Fruit fly (Drosophila melanogaster) whole organism, prepupa: ENCODE data around the gene CG6839.

Source experiments
- Blimp-1 ChIP-seq: fragments of 200-800 bp; sonication (Bioruptor generic); optimal IDR thresholded peaks from 3 replicates; lab custom pipeline; 2017; ENCODE audit warnings: missing biosample characterization, missing genetic modification characterization, mild to moderate bottlenecking, moderate library complexity, missing genetic modification reagents
- CG10631 ChIP-seq: fragments of 200-800 bp; sonication (Bioruptor generic); optimal IDR thresholded peaks from 2 replicates; lab custom pipeline; 2016; ENCODE audit warnings: missing biosample characterization, missing genetic modification characterization
- CG10669 ChIP-seq: fragments of 200-800 bp; sonication (Bioruptor generic); optimal IDR thresholded peaks from 3 replicates; lab custom pipeline; 2018; ENCODE audit warnings: missing biosample characterization, mild to moderate bottlenecking, missing genetic modification characterization, moderate library complexity
- CG11294 ChIP-seq: fragments of 200-800 bp; sonication (Bioruptor generic); IDR thresholded peaks from 2 replicates; pipeline ENCODE4 v1.3.6; 2022; ENCODE audit warnings: missing biosample characterization, missing genetic modification characterization
- CG11762 ChIP-seq: fragments of 200-800 bp; sonication (Bioruptor generic); optimal IDR thresholded peaks from 3 replicates; lab custom pipeline; 2016; ENCODE audit warnings: missing biosample characterization, missing genetic modification characterization; ENCODE audit not compliant: insufficient read depth
- CG11902 ChIP-seq: fragments of 200-800 bp; sonication (Bioruptor generic); optimal IDR thresholded peaks from 3 replicates; lab custom pipeline; 2016; ENCODE audit warnings: missing biosample characterization, missing genetic modification characterization
- CG15336 ChIP-seq: fragments of 200-800 bp; sonication (Bioruptor generic); IDR thresholded peaks from 2 replicates; pipeline ENCODE4 v1.3.6; 2022; ENCODE audit warnings: missing biosample characterization, missing genetic modification characterization
- CG1621 ChIP-seq: fragments of 200-800 bp; sonication (Bioruptor generic); optimal IDR thresholded peaks from 3 replicates; lab custom pipeline; 2018; ENCODE audit warnings: missing biosample characterization, mild to moderate bottlenecking, missing genetic modification characterization
- CG16779 ChIP-seq: fragments of 200-800 bp; sonication (Bioruptor generic); optimal IDR thresholded peaks from 3 replicates; lab custom pipeline; 2017; ENCODE audit warnings: missing biosample characterization, mild to moderate bottlenecking, missing genetic modification characterization
- CG3032 ChIP-seq: fragments of 200-800 bp; optimal IDR thresholded peaks from 2 replicates; lab custom pipeline; 2019; ENCODE audit warnings: missing biosample characterization, mild to moderate bottlenecking, missing genetic modification characterization, moderate library complexity
- CG31627 ChIP-seq: fragments of 200-800 bp; sonication (Bioruptor generic); optimal IDR thresholded peaks from 3 replicates; lab custom pipeline; 2016; ENCODE audit warnings: missing biosample characterization, missing genetic modification characterization
- CG32006 ChIP-seq: fragments of 200-800 bp; sonication (Bioruptor generic); optimal IDR thresholded peaks from 3 replicates; lab custom pipeline; 2017; ENCODE audit warnings: missing biosample characterization, mild to moderate bottlenecking, missing genetic modification characterization
- CG34406 ChIP-seq: fragments of 200-800 bp; sonication (Bioruptor generic); optimal IDR thresholded peaks from 3 replicates; lab custom pipeline; 2016; ENCODE audit warnings: missing biosample characterization, missing genetic modification characterization
- CG3919 ChIP-seq: fragments of 200-800 bp; sonication (Bioruptor generic); optimal IDR thresholded peaks from 3 replicates; lab custom pipeline; 2016; ENCODE audit warnings: missing biosample characterization, missing genetic modification characterization
- CG4318 ChIP-seq: fragments of 200-800 bp; sonication (Bioruptor generic); optimal IDR thresholded peaks from 3 replicates; lab custom pipeline; 2017; ENCODE audit warnings: missing biosample characterization, mild to moderate bottlenecking, missing genetic modification characterization
- CG6163 ChIP-seq: fragments of 200-800 bp; sonication (Bioruptor generic); IDR thresholded peaks from 3 replicates; pipeline ENCODE4 v1.3.6; 2022; ENCODE audit warnings: missing biosample characterization, missing genetic modification characterization
- CG6276 ChIP-seq: fragments of 200-800 bp; sonication (Bioruptor generic); optimal IDR thresholded peaks from 2 replicates; lab custom pipeline; 2017; ENCODE audit warnings: missing biosample characterization, mild to moderate bottlenecking, missing genetic modification characterization
- CG6792 ChIP-seq: fragments of 200-800 bp; sonication (Bioruptor generic); optimal IDR thresholded peaks from 3 replicates; lab custom pipeline; 2016; ENCODE audit warnings: missing biosample characterization, missing genetic modification characterization
- CG6808 ChIP-seq: fragments of 200-800 bp; sonication (Bioruptor generic); optimal IDR thresholded peaks from 3 replicates; lab custom pipeline; 2017; ENCODE audit warnings: missing biosample characterization, missing genetic modification characterization, mild to moderate bottlenecking, moderate library complexity, missing genetic modification reagents
- CG6854 ChIP-seq: fragments of 200-800 bp; sonication (Bioruptor generic); optimal IDR thresholded peaks from 2 replicates; lab custom pipeline; 2017; ENCODE audit warnings: missing biosample characterization, mild to moderate bottlenecking, missing genetic modification characterization
- CG8319 ChIP-seq: fragments of 200-800 bp; sonication (Bioruptor generic); optimal IDR thresholded peaks from 3 replicates; lab custom pipeline; 2016; ENCODE audit warnings: missing biosample characterization, missing genetic modification characterization
- CG9139 ChIP-seq: fragments of 200-800 bp; sonication (Bioruptor generic); optimal IDR thresholded peaks from 3 replicates; lab custom pipeline; 2017; ENCODE audit warnings: missing biosample characterization, mild to moderate bottlenecking, missing genetic modification characterization
- Eip75B ChIP-seq: fragments of 200-800 bp; sonication (Bioruptor generic); optimal IDR thresholded peaks from 3 replicates; lab custom pipeline; 2016; ENCODE audit warnings: missing biosample characterization, missing genetic modification characterization
- Eip78C ChIP-seq: fragments of 200-800 bp; sonication (Bioruptor generic); peaks from one replicate; lab custom pipeline; 2016; ENCODE audit warnings: missing biosample characterization, missing genetic modification characterization
- Eip93F ChIP-seq: fragments of 200-800 bp; sonication (Bioruptor generic); optimal IDR thresholded peaks from 2 replicates; lab custom pipeline; 2016; ENCODE audit warnings: missing biosample characterization, mild to moderate bottlenecking, missing genetic modification characterization
- Ets21C ChIP-seq: fragments of 200-800 bp; sonication (Bioruptor generic); optimal IDR thresholded peaks from 3 replicates; lab custom pipeline; 2016; ENCODE audit warnings: missing biosample characterization, missing genetic modification characterization
- Ets96B ChIP-seq: fragments of 200-800 bp; optimal IDR thresholded peaks from 2 replicates; lab custom pipeline; 2019; ENCODE audit warnings: missing biosample characterization, mild to moderate bottlenecking, missing genetic modification characterization, moderate library complexity
- Gug ChIP-seq: fragments of 200-800 bp; sonication (Bioruptor generic); IDR thresholded peaks from 2 replicates; pipeline ENCODE4 v1.3.6; 2022; ENCODE audit warnings: missing biosample characterization, missing genetic modification characterization
- Hr38 ChIP-seq: sonication (Bioruptor generic); optimal IDR thresholded peaks from 2 replicates; lab custom pipeline; 2016; ENCODE audit warnings: missing biosample characterization, missing genetic modification characterization
- Hr39 ChIP-seq: fragments of 200-800 bp; sonication (Bioruptor generic); optimal IDR thresholded peaks from 2 replicates; lab custom pipeline; 2016; ENCODE audit warnings: missing biosample characterization, missing genetic modification characterization
- Hr4 ChIP-seq: fragments of 200-800 bp; sonication (Bioruptor generic); optimal IDR thresholded peaks from 3 replicates; lab custom pipeline; 2016; ENCODE audit warnings: missing biosample characterization, missing genetic modification characterization
- Met ChIP-seq: fragments of 200-800 bp; sonication (Bioruptor generic); optimal IDR thresholded peaks from 3 replicates; lab custom pipeline; 2016; ENCODE audit warnings: missing biosample characterization, missing genetic modification characterization
- OdsH ChIP-seq: fragments of 200-800 bp; sonication (Bioruptor generic); optimal IDR thresholded peaks from 3 replicates; lab custom pipeline; 2016; ENCODE audit warnings: missing biosample characterization, missing genetic modification characterization
- Smox ChIP-seq: fragments of 200-800 bp; sonication (Bioruptor generic); optimal IDR thresholded peaks from 3 replicates; lab custom pipeline; 2016; ENCODE audit warnings: missing biosample characterization, missing genetic modification characterization
- Sox102F ChIP-seq: fragments of 200-800 bp; sonication (Bioruptor generic); optimal IDR thresholded peaks from 2 replicates; lab custom pipeline; 2016; ENCODE audit warnings: missing biosample characterization, mild to moderate bottlenecking, missing genetic modification characterization
- Sox14 ChIP-seq: fragments of 200-800 bp; sonication (Bioruptor generic); optimal IDR thresholded peaks from 3 replicates; lab custom pipeline; 2016; ENCODE audit warnings: missing biosample characterization, missing genetic modification characterization
- Sox15 ChIP-seq: fragments of 200-800 bp; sonication (Bioruptor generic); optimal IDR thresholded peaks from 3 replicates; lab custom pipeline; 2016; ENCODE audit warnings: missing biosample characterization, missing genetic modification characterization
- achi ChIP-seq: fragments of 200-800 bp; sonication (Bioruptor generic); optimal IDR thresholded peaks from 3 replicates; lab custom pipeline; 2016; ENCODE audit warnings: missing biosample characterization, missing genetic modification characterization
- acj6 ChIP-seq: fragments of 200-800 bp; sonication (Bioruptor generic); optimal IDR thresholded peaks from 3 replicates; lab custom pipeline; 2016; ENCODE audit warnings: missing biosample characterization, missing genetic modification characterization
- cyc ChIP-seq: fragments of 200-800 bp; sonication (Bioruptor generic); optimal IDR thresholded peaks from 3 replicates; lab custom pipeline; 2016; ENCODE audit warnings: missing biosample characterization, missing genetic modification characterization
- dac ChIP-seq: fragments of 200-800 bp; sonication (Bioruptor generic); optimal IDR thresholded peaks from 2 replicates; lab custom pipeline; 2017; ENCODE audit warnings: missing biosample characterization, mild to moderate bottlenecking, missing genetic modification characterization
- dsx ChIP-seq: fragments of 200-800 bp; optimal IDR thresholded peaks from 3 replicates; lab custom pipeline; 2019; ENCODE audit warnings: missing biosample characterization, mild to moderate bottlenecking, missing genetic modification characterization, moderate library complexity; ENCODE audit not compliant: poor library complexity, severe bottlenecking
- eg ChIP-seq: fragments of 200-800 bp; sonication (Bioruptor generic); IDR thresholded peaks from 3 replicates; pipeline ENCODE4 v1.3.6; 2022; ENCODE audit warnings: missing biosample characterization, missing genetic modification characterization
- esn ChIP-seq: fragments of 200-800 bp; sonication (Bioruptor generic); optimal IDR thresholded peaks from 2 replicates; lab custom pipeline; 2016; ENCODE audit warnings: missing biosample characterization, mild to moderate bottlenecking, missing genetic modification characterization, moderate library complexity
- fd59A ChIP-seq: fragments of 200-800 bp; sonication (Bioruptor generic); optimal IDR thresholded peaks from 2 replicates; lab custom pipeline; 2017; ENCODE audit warnings: missing biosample characterization, mild to moderate bottlenecking, missing genetic modification characterization, missing genetic modification reagents
- lz ChIP-seq: fragments of 200-800 bp; sonication (Bioruptor generic); optimal IDR thresholded peaks from 3 replicates; lab custom pipeline; 2016; ENCODE audit warnings: missing biosample characterization, missing genetic modification characterization
- net ChIP-seq: fragments of 200-800 bp; sonication (Bioruptor generic); optimal IDR thresholded peaks from 3 replicates; lab custom pipeline; 2016; ENCODE audit warnings: missing biosample characterization, missing genetic modification characterization
- pdm3 ChIP-seq: fragments of 200-800 bp; sonication (Bioruptor generic); optimal IDR thresholded peaks from 3 replicates; lab custom pipeline; 2016; ENCODE audit warnings: missing biosample characterization, missing genetic modification characterization
- spab ChIP-seq: fragments of 200-800 bp; sonication (Bioruptor generic); optimal IDR thresholded peaks from 2 replicates; lab custom pipeline; 2017; ENCODE audit warnings: missing biosample characterization, mild to moderate bottlenecking, missing genetic modification characterization, missing genetic modification reagents
- ss ChIP-seq, 2 experiments: fragments of 200-800 bp; sonication (Bioruptor generic); optimal IDR thresholded peaks; 2 replicates in 1 of 2; 3 replicates in 1 of 2; lab custom pipeline; 2017 to 2018; ENCODE audit warnings: mild to moderate bottlenecking in 2 of 2, missing biosample characterization in 2 of 2, missing genetic modification characterization in 2 of 2, moderate library complexity in 1 of 2
- svp ChIP-seq: fragments of 200-800 bp; sonication (Bioruptor generic); peaks from one replicate; lab custom pipeline; 2016; ENCODE audit warnings: missing biosample characterization, missing genetic modification characterization
- vri ChIP-seq: fragments of 200-800 bp; sonication (Bioruptor generic); optimal IDR thresholded peaks from 3 replicates; lab custom pipeline; 2016; ENCODE audit warnings: missing biosample characterization, mild to moderate bottlenecking, missing genetic modification characterization

The CG6839 gene

dm6 chr3L:18898770-18899278, 18.6 kb upstream of the CG6839 start, which contains the start of gene RpL26:
Gene RpL26, plus strand, starts transcription at chr3L:18898875.
- TF ChIP-seq Ets96B, result peak; percentile 25
- TF ChIP-seq svp (GFP tag; lab: Kevin White, UChicago), result no peak
- peak; percentile 45 for TF ChIP-seq CG8319
- TF ChIP-seq Ets21C, result peak; percentile 77
- TF ChIP-seq eg (GFP tag; lab: Robert Waterston, UW), result peak; percentile 60; the same call in 1 of the 3 replicates
- no peak for TF ChIP-seq Eip75B (GFP tag; lab: Kevin White, UChicago)
- TF ChIP-seq CG31627, result peak; percentile 86
- peak; percentile 80 for TF ChIP-seq CG6854 (GFP tag; lab: Kevin White, UChicago)
- TF ChIP-seq CG11762 (GFP tag; lab: Kevin White, UChicago), result no peak
- TF ChIP-seq Hr4 (GFP tag; lab: Kevin White, UChicago), result no peak
- TF ChIP-seq CG6163 (GFP tag; lab: Robert Waterston, UW), result peak; percentile 58; the same call in 2 of the 3 replicates
- TF ChIP-seq CG6276 (GFP tag; lab: Kevin White, UChicago), result no peak
- TF ChIP-seq pdm3 (GFP tag; lab: Kevin White, UChicago), result no peak
- TF ChIP-seq Sox102F, result no peak
- peak; percentile 68 for TF ChIP-seq CG10631 (GFP tag; lab: Kevin White, UChicago)
- TF ChIP-seq Smox (GFP tag; lab: Kevin White, UChicago), result no peak
- peak; percentile 50 for TF ChIP-seq CG11902 (GFP tag; lab: Kevin White, UChicago)
- TF ChIP-seq CG9139 (GFP tag; lab: Kevin White, UChicago), result no peak
- peak; percentile 83 for TF ChIP-seq lz (GFP tag; lab: Kevin White, UChicago)
- no peak for TF ChIP-seq CG6808 (GFP tag; lab: Kevin White, UChicago)
- TF ChIP-seq fd59A, result peak; percentile 45
- TF ChIP-seq ss (GFP tag; optimal IDR thresholded peaks at IDR 0.05; lab: Kevin White, UChicago), result no peak
- TF ChIP-seq esn, result peak; percentile 81
- no peak for TF ChIP-seq spab (GFP tag; lab: Kevin White, UChicago)
- TF ChIP-seq CG15336 (GFP tag; lab: Robert Waterston, UW), result no peak
- peak; percentile 14 for TF ChIP-seq dsx
- 0 out of 2 replicates have a peak, but pooled peaks have one; percentile 14 for TF ChIP-seq Gug (GFP tag; lab: Robert Waterston, UW)
- no peak for TF ChIP-seq Hr38 (GFP tag; lab: Kevin White, UChicago)
- peak; percentile 79 for TF ChIP-seq Eip78C (GFP tag; lab: Kevin White, UChicago)
- TF ChIP-seq CG4318 (GFP tag; lab: Kevin White, UChicago), result no peak
- no peak for TF ChIP-seq net (GFP tag; lab: Kevin White, UChicago)
- TF ChIP-seq Met, result no peak
- no peak for TF ChIP-seq Eip93F (GFP tag; lab: Kevin White, UChicago)
- TF ChIP-seq Sox15 (GFP tag; lab: Kevin White, UChicago), result peak; percentile 55
- TF ChIP-seq CG1621 (tag; lab: Kevin White, UChicago), result no peak
- TF ChIP-seq Sox14 (GFP tag; lab: Kevin White, UChicago), result peak; percentile 70
- TF ChIP-seq CG34406 (GFP tag; lab: Kevin White, UChicago), result peak; percentile 57
- TF ChIP-seq vri (GFP tag; lab: Kevin White, UChicago), result no peak
- peak; percentile 100 for TF ChIP-seq achi (GFP tag; lab: Kevin White, UChicago)
- peak; percentile 52 for TF ChIP-seq acj6
- TF ChIP-seq CG3919 (GFP tag; lab: Kevin White, UChicago), result no peak
- TF ChIP-seq cyc (GFP tag; lab: Kevin White, UChicago), result peak; percentile 63
- TF ChIP-seq CG11294, result peak; percentile 41; the same call in 1 of the 2 replicates
- TF ChIP-seq Blimp-1 (GFP tag; lab: Kevin White, UChicago), result peak; percentile 27
- peak; percentile 86 for TF ChIP-seq Hr39 (GFP tag; lab: Kevin White, UChicago)
- TF ChIP-seq dac (GFP tag; lab: Kevin White, UChicago), result no peak
- no peak for TF ChIP-seq CG32006 (GFP tag; lab: Kevin White, UChicago)
- TF ChIP-seq OdsH (GFP tag; lab: Kevin White, UChicago), result no peak
- peak; percentile 50 for TF ChIP-seq CG6792 (GFP tag; lab: Kevin White, UChicago)
- no peak for TF ChIP-seq CG16779 (tag; lab: Kevin White, UChicago)
- peak; percentile 60 for TF ChIP-seq CG3032
- no peak for TF ChIP-seq CG10669 (GFP tag; lab: Kevin White, UChicago)
